Fruit fly (Drosophila melanogaster) whole organism, embryonic: ENCODE results near the gene CG9471.
A peak's percentile ranks its signal among the peaks of the same experiment; 100 is the strongest.

Experiments
- Atf3 ChIP-seq: fragments of 200-800 bp; sonication (Bioruptor generic); optimal IDR thresholded peaks from 3 replicates; lab custom pipeline; 2016; ENCODE audit warnings: missing biosample characterization, missing genetic modification characterization
- Bteb2 ChIP-seq: fragments of 200-800 bp; sonication (Bioruptor generic); optimal IDR thresholded peaks from 2 replicates; lab custom pipeline; 2016; ENCODE audit warnings: missing biosample characterization, missing genetic modification characterization
- CG10147 ChIP-seq: fragments of 200-800 bp; sonication (Bioruptor generic); optimal IDR thresholded peaks from 2 replicates; lab custom pipeline; 2019; ENCODE audit warnings: missing biosample characterization, mild to moderate bottlenecking, missing genetic modification characterization, moderate library complexity
- CG10267 ChIP-seq: fragments of 200-800 bp; sonication (Bioruptor generic); optimal IDR thresholded peaks from 2 replicates; lab custom pipeline; 2018; ENCODE audit warnings: missing biosample characterization, mild to moderate bottlenecking, missing genetic modification characterization, moderate library complexity
- CG11560 ChIP-seq: fragments of 200-800 bp; sonication (Bioruptor generic); IDR thresholded peaks from 3 replicates; pipeline ENCODE4 v1.3.6; 2022; ENCODE audit warnings: missing biosample characterization, missing genetic modification characterization
- CG13287 ChIP-seq: fragments of 200-800 bp; sonication (Bioruptor generic); IDR thresholded peaks from 2 replicates; pipeline ENCODE4 v1.3.6; 2022; ENCODE audit warnings: missing biosample characterization, missing genetic modification characterization; ENCODE audit not compliant: partially characterized antibody
- CG13424 ChIP-seq: fragments of 200-800 bp; sonication (Bioruptor generic); optimal IDR thresholded peaks from 2 replicates; lab custom pipeline; 2019; ENCODE audit warnings: missing biosample characterization, mild to moderate bottlenecking, missing genetic modification characterization, moderate library complexity
- CG15011 ChIP-seq: fragments of 200-800 bp; sonication (Bioruptor generic); optimal IDR thresholded peaks from 3 replicates; lab custom pipeline; 2018; ENCODE audit warnings: missing biosample characterization, mild to moderate bottlenecking, missing genetic modification characterization
- CG17328 ChIP-seq: fragments of 200-800 bp; sonication (Bioruptor generic); IDR thresholded peaks from 2 replicates; pipeline ENCODE4 v1.3.6; 2022; ENCODE audit warnings: missing biosample characterization, missing genetic modification characterization
- CG17361 ChIP-seq: fragments of 200-800 bp; sonication (Bioruptor generic); IDR thresholded peaks from 3 replicates; pipeline ENCODE4 v1.3.6; 2022; ENCODE audit warnings: missing biosample characterization, missing genetic modification characterization
- CG18011 ChIP-seq: fragments of 200-800 bp; sonication (Bioruptor generic); optimal IDR thresholded peaks from 2 replicates; lab custom pipeline; 2017; ENCODE audit warnings: missing biosample characterization, missing genetic modification characterization, mild to moderate bottlenecking, moderate library complexity, missing genotype
- CG18262 ChIP-seq: fragments of 200-800 bp; optimal IDR thresholded peaks from 3 replicates; lab custom pipeline; 2019; ENCODE audit warnings: missing biosample characterization, mild to moderate bottlenecking, missing genetic modification characterization, moderate library complexity
- CG2116 ChIP-seq: fragments of 200-800 bp; sonication (Bioruptor generic); optimal IDR thresholded peaks from 3 replicates; lab custom pipeline; 2018; ENCODE audit warnings: missing biosample characterization, mild to moderate bottlenecking, missing genetic modification characterization
- CG30403 ChIP-seq: fragments of 200-800 bp; sonication (Bioruptor generic); optimal IDR thresholded peaks from 3 replicates; lab custom pipeline; 2016; ENCODE audit warnings: missing biosample characterization, missing genetic modification characterization
- CG31224 ChIP-seq: fragments of 200-800 bp; sonication (Bioruptor generic); IDR thresholded peaks from 2 replicates; pipeline ENCODE4 v1.3.6; 2022; ENCODE audit warnings: missing biosample characterization, missing genetic modification characterization
- CG3847 ChIP-seq: fragments of 200-800 bp; sonication (Bioruptor generic); IDR thresholded peaks from 2 replicates; pipeline ENCODE4 v1.3.6; 2022; ENCODE audit warnings: missing biosample characterization, missing genetic modification characterization
- CG3995 ChIP-seq: fragments of 200-800 bp; sonication (Bioruptor generic); optimal IDR thresholded peaks from 3 replicates; lab custom pipeline; 2016; ENCODE audit warnings: missing biosample characterization, missing genetic modification characterization
- CG6689 ChIP-seq: fragments of 200-800 bp; sonication (Bioruptor generic); IDR thresholded peaks from 2 replicates; pipeline ENCODE4 v1.3.6; 2022; ENCODE audit warnings: missing biosample characterization, missing genetic modification characterization
- CG8924 ChIP-seq: fragments of 200-800 bp; optimal IDR thresholded peaks from 3 replicates; lab custom pipeline; 2019; ENCODE audit warnings: missing biosample characterization, mild to moderate bottlenecking, missing genetic modification characterization, moderate library complexity
- CG9932 ChIP-seq: fragments of 200-800 bp; sonication (Bioruptor generic); IDR thresholded peaks from 2 replicates; pipeline ENCODE4 v1.3.6; 2022; ENCODE audit warnings: missing biosample characterization, missing genetic modification characterization
- Dbx ChIP-seq: fragments of 200-800 bp; sonication (Bioruptor generic); IDR thresholded peaks from 3 replicates; pipeline ENCODE4 v1.3.6; 2022; ENCODE audit warnings: missing biosample characterization, missing genetic modification characterization
- E2f1 ChIP-seq: fragments of 200-800 bp; sonication (Bioruptor generic); IDR thresholded peaks from 2 replicates; pipeline ENCODE4 v1.3.6; 2022; ENCODE audit warnings: missing biosample characterization, missing genetic modification characterization
- E2f2 ChIP-seq: fragments of 200-800 bp; sonication (Bioruptor generic); IDR thresholded peaks from 2 replicates; pipeline ENCODE4 v1.3.6; 2022; ENCODE audit warnings: missing biosample characterization, missing genetic modification characterization
- Elba2 ChIP-seq: fragments of 200-800 bp; sonication (Bioruptor generic); optimal IDR thresholded peaks from 3 replicates; lab custom pipeline; 2016; ENCODE audit warnings: missing biosample characterization, missing genetic modification characterization
- Ets97D ChIP-seq: fragments of 200-800 bp; sonication (Bioruptor generic); optimal IDR thresholded peaks from 3 replicates; lab custom pipeline; 2016; ENCODE audit warnings: missing biosample characterization, missing genetic modification characterization
- HmgZ ChIP-seq: fragments of 200-800 bp; sonication (Bioruptor generic); optimal IDR thresholded peaks from 2 replicates; lab custom pipeline; 2018; ENCODE audit warnings: missing biosample characterization, mild to moderate bottlenecking, missing genetic modification characterization
- MBD-R2 ChIP-seq: fragments of 200-800 bp; sonication (Bioruptor generic); IDR thresholded peaks from 2 replicates; pipeline ENCODE4 v1.3.6; 2022; ENCODE audit warnings: missing biosample characterization, missing genetic modification characterization
- MESR4 ChIP-seq: fragments of 200-800 bp; sonication (Bioruptor generic); optimal IDR thresholded peaks from 2 replicates; lab custom pipeline; 2018; ENCODE audit warnings: missing biosample characterization, mild to moderate bottlenecking, missing genetic modification characterization, moderate library complexity
- Mrtf ChIP-seq: fragments of 200-800 bp; sonication (Bioruptor generic); IDR thresholded peaks from 3 replicates; pipeline ENCODE4 v1.3.6; 2022; ENCODE audit warnings: missing biosample characterization, missing genetic modification characterization
- Myb ChIP-seq: fragments of 200-800 bp; sonication (Bioruptor generic); optimal IDR thresholded peaks from 2 replicates; lab custom pipeline; 2016; ENCODE audit warnings: missing biosample characterization, missing genetic modification characterization
- Nf-YB ChIP-seq: fragments of 200-800 bp; sonication (Bioruptor generic); optimal IDR thresholded peaks from 3 replicates; lab custom pipeline; 2019; ENCODE audit warnings: missing biosample characterization, mild to moderate bottlenecking, missing genetic modification characterization, moderate library complexity
- Sin3A ChIP-seq: fragments of >200 bp; optimal IDR thresholded peaks from 2 replicates; lab custom pipeline; 2018
- Sry-β ChIP-seq: fragments of 200-800 bp; sonication (Bioruptor generic); optimal IDR thresholded peaks from 2 replicates; lab custom pipeline; 2018; ENCODE audit warnings: missing biosample characterization, mild to moderate bottlenecking, missing genetic modification characterization, moderate library complexity
- Sry-δ ChIP-seq: fragments of 200-800 bp; sonication (Bioruptor generic); optimal IDR thresholded peaks from 2 replicates; lab custom pipeline; 2016; ENCODE audit warnings: missing biosample characterization, missing genetic modification characterization
- abd-A ChIP-seq: fragments of 200-800 bp; sonication (Bioruptor generic); optimal IDR thresholded peaks from 3 replicates; lab custom pipeline; 2019; ENCODE audit warnings: missing biosample characterization, mild to moderate bottlenecking, missing genetic modification characterization, moderate library complexity
- bigmax ChIP-seq: fragments of 200-800 bp; sonication (Bioruptor generic); optimal IDR thresholded peaks from 2 replicates; lab custom pipeline; 2018; ENCODE audit warnings: missing biosample characterization, mild to moderate bottlenecking, missing genetic modification characterization
- cato ChIP-seq: fragments of 200-800 bp; sonication (Bioruptor generic); optimal IDR thresholded peaks from 2 replicates; lab custom pipeline; 2016; ENCODE audit warnings: missing biosample characterization, missing genetic modification characterization, borderline replicate concordance
- caup ChIP-seq: fragments of 200-800 bp; sonication (Bioruptor generic); optimal IDR thresholded peaks from 3 replicates; lab custom pipeline; 2017; ENCODE audit warnings: missing biosample characterization, mild to moderate bottlenecking, missing genetic modification characterization, moderate library complexity; ENCODE audit not compliant: severe bottlenecking
- dimm ChIP-seq: fragments of 200-800 bp; sonication (Bioruptor generic); IDR thresholded peaks from 2 replicates; pipeline ENCODE4 v1.3.6; 2022; ENCODE audit warnings: missing biosample characterization, missing genetic modification characterization
- fd102C ChIP-seq: fragments of 200-800 bp; sonication (Bioruptor generic); optimal IDR thresholded peaks from 2 replicates; lab custom pipeline; 2018; ENCODE audit warnings: missing biosample characterization, mild to moderate bottlenecking, missing genetic modification characterization, moderate library complexity
- gfzf ChIP-seq: fragments of 200-800 bp; sonication (Bioruptor generic); optimal IDR thresholded peaks from 2 replicates; lab custom pipeline; 2016; ENCODE audit warnings: missing biosample characterization, mild to moderate bottlenecking, missing genetic modification characterization, moderate library complexity
- grau ChIP-seq: fragments of 200-800 bp; optimal IDR thresholded peaks from 3 replicates; lab custom pipeline; 2019; ENCODE audit warnings: missing biosample characterization, mild to moderate bottlenecking, missing genetic modification characterization, moderate library complexity
- ind ChIP-seq: fragments of 200-800 bp; sonication (Bioruptor generic); optimal IDR thresholded peaks from 3 replicates; lab custom pipeline; 2016; ENCODE audit warnings: missing biosample characterization, missing genetic modification characterization
- lbe ChIP-seq: fragments of 200-800 bp; sonication (Bioruptor generic); optimal IDR thresholded peaks from 2 replicates; lab custom pipeline; 2016; ENCODE audit warnings: missing biosample characterization, mild to moderate bottlenecking, missing genetic modification characterization
- nmo ChIP-seq: fragments of 200-800 bp; sonication (Bioruptor generic); optimal IDR thresholded peaks from 2 replicates; lab custom pipeline; 2018; ENCODE audit warnings: missing biosample characterization, mild to moderate bottlenecking, missing genetic modification characterization, moderate library complexity
- nom ChIP-seq: fragments of 200-800 bp; sonication (Bioruptor generic); optimal IDR thresholded peaks from 2 replicates; lab custom pipeline; 2017; ENCODE audit warnings: missing biosample characterization, missing genetic modification characterization, mild to moderate bottlenecking, moderate library complexity, missing genetic modification reagents
- p53 ChIP-seq: fragments of 200-800 bp; sonication (Bioruptor generic); optimal IDR thresholded peaks from 2 replicates; lab custom pipeline; 2016; ENCODE audit warnings: missing biosample characterization, missing genetic modification characterization
- phol ChIP-seq: fragments of 200-800 bp; sonication (Bioruptor generic); optimal IDR thresholded peaks from 3 replicates; lab custom pipeline; 2018; ENCODE audit warnings: missing biosample characterization, mild to moderate bottlenecking, missing genetic modification characterization, moderate library complexity
- sug ChIP-seq: fragments of 200-800 bp; optimal IDR thresholded peaks from 2 replicates; lab custom pipeline; 2019; ENCODE audit warnings: missing biosample characterization, mild to moderate bottlenecking, missing genetic modification characterization, moderate library complexity
- vvl ChIP-seq: fragments of 200-800 bp; sonication (Bioruptor generic); IDR thresholded peaks from 2 replicates; pipeline ENCODE4 v1.3.6; 2022; ENCODE audit warnings: missing biosample characterization, missing genetic modification characterization
- zen ChIP-seq: fragments of 200-800 bp; sonication (Bioruptor generic); optimal IDR thresholded peaks from 3 replicates; lab custom pipeline; 2018; ENCODE audit warnings: missing biosample characterization, mild to moderate bottlenecking, missing genetic modification characterization, moderate library complexity

CG9471 gene

DNA sequence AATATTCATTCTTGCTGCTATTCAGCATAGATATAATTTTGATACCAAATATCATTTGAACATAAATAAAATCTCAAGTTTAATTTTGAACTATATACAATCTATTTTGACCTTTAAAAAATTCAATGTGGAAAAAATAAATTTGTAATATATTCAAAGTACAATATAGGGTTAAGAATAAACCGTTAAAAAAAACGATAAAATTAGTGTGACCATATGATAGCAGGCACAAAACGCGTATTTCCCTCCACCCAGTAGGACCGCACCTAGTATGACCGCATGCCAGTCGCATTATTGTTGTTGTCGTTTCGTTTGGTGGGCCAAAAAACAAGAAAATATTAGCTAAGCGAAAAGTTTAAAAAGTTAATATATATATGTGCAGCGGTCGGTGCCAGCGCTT is 21.7 kb upstream of the CG9471 start, which contains the start of gene CG8516 (continued):
- TF ChIP-seq fd102C (no peak), E2f2 (peak; percentile 49), grau (peak; percentile 18), MESR4 (GFP tag; lab: Kevin White, UChicago) (peak; percentile 74), zen (tag; lab: Kevin White, UChicago) (peak; percentile 14), bigmax (GFP tag; lab: Kevin White, UChicago) (peak; percentile 38), CG18262 (tag; lab: Kevin White, UChicago) (peak; percentile 5), Bteb2 (GFP tag; lab: Kevin White, UChicago) (no peak), CG3847 (GFP tag; lab: Robert Waterston, UW) (peak; percentile 37; the same call in 1 of the 2 replicates), Sry-δ (GFP tag; lab: Kevin White, UChicago) (peak; percentile 30), CG3995 (GFP tag; lab: Kevin White, UChicago) (peak; percentile 68), E2f1 (GFP tag; lab: Robert Waterston, UW) (no peak), Sry-β (peak; percentile 80), nmo (GFP tag; lab: Kevin White, UChicago) (peak; percentile 36), CG11560 (tag; lab: Robert Waterston, UW) (no peak), p53 (no peak), CG6689 (GFP tag; lab: Robert Waterston, UW) (no peak), Mrtf (GFP tag; lab: Robert Waterston, UW) (no peak), sug (tag; lab: Kevin White, UChicago) (peak; percentile 32), ind (GFP tag; lab: Kevin White, UChicago) (no peak), Ets97D (peak; percentile 43), nom (GFP tag; lab: Kevin White, UChicago) (no peak), Sin3A (peak; percentile 21), Myb (GFP tag; lab: Kevin White, UChicago) (peak; percentile 95), dimm (no peak), CG9932 (GFP tag; lab: Robert Waterston, UW) (peak; percentile 37; the same call in 1 of the 2 replicates), HmgZ (peak; percentile 67), CG10267 (peak; percentile 51), Elba2 (GFP tag; lab: Kevin White, UChicago) (no peak), Dbx (GFP tag; lab: Robert Waterston, UW) (no peak; the same call in 2 of the 3 replicates), CG13424 (no peak), lbe (no peak), cato (GFP tag; lab: Kevin White, UChicago) (no peak), Nf-YB (no peak), CG8924 (tag; lab: Kevin White, UChicago) (peak; percentile 23), CG13287 (GFP tag; lab: Robert Waterston, UW) (no peak; the same call in 1 of the 2 replicates), CG17328 (GFP tag; lab: Robert Waterston, UW) (peak; percentile 36), gfzf (GFP tag; lab: Kevin White, UChicago) (peak; percentile 93), vvl (GFP tag; lab: Robert Waterston, UW) (peak; percentile 32; the same call in 1 of the 2 replicates), CG15011 (GFP tag; lab: Kevin White, UChicago) (no peak), MBD-R2 (GFP tag; lab: Robert Waterston, UW) (peak; percentile 81), CG18011 (no peak), CG31224 (GFP tag; lab: Robert Waterston, UW) (no peak), caup (GFP tag; lab: Kevin White, UChicago) (no peak), CG10147 (GFP tag; lab: Kevin White, UChicago) (peak; percentile 20), CG2116 (peak; percentile 31), phol (tag; lab: Kevin White, UChicago) (peak; percentile 42), CG17361 (0 out of 3 replicates have a peak, but pooled peaks have one; percentile 15), CG30403 (GFP tag; lab: Kevin White, UChicago) (peak; percentile 13), Atf3 (GFP tag; lab: Kevin White, UChicago) (peak; percentile 13), abd-A (tag; lab: Kevin White, UChicago) (no peak)
